Worm (Caenorhabditis elegans): ENCODE data around the gene F54D5.7.

Gene F54D5.7

DNA sequence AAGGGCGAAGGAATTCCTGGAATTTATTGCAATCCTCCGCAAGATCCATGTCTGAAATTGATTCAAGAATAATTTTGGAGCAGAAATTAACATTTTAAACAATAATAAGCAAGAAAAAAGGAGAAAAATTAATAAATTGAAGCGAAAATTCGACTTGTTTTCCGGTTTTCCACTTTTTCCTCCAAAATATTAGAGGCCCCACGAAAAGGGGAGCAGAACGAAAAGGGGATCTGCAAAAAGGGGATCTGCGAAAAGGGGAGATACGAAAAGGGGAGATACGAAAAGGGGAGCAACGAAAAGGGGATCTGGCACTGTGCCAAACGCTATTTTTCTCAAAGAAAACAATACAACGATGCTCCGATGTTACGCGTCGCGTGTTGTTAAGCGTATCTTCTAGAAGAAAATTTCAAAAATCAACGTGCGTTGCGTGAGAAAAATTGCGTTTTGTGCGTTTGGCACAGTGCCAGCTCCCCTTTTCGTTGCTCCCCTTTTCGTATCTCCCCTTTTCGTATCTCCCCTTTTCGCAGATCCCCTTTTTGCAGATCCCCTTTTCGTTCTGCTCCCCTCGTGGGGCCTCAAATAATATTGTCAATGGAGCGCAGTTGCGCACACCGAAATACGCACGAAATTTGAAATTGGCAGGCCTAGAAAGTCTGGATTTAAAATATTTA is 12.8 kb upstream of the F54D5.7 start, which contains the start of gene Y62F5A.12 (continued):
- TF ChIP-seq Y56A3A.18 (GFP tag; IDR thresholded peaks at IDR 0.05) (0 out of 2 replicates have a peak, but pooled peaks have one; percentile 67), cebp-1 (GFP tag; IDR thresholded peaks at IDR 0.05) (peak; percentile 89), cebp-1 (tag; optimal IDR thresholded peaks at IDR 0.05) (peak; percentile 83), ceh-27 (GFP tag; optimal IDR thresholded peaks at IDR 0.05) (peak; percentile 93), athp-1 (tag; optimal IDR thresholded peaks at IDR 0.05) (peak; percentile 88), ceh-100 (GFP tag; IDR thresholded peaks at IDR 0.05) (peak; percentile 99), bed-2 (GFP tag; IDR thresholded peaks at IDR 0.05) (peak; percentile 98), chd-7 (tag; optimal IDR thresholded peaks at IDR 0.05) (peak; percentile 63), let-526 (GFP tag; IDR thresholded peaks at IDR 0.05) (peak; percentile 99), attf-5 (GFP tag; optimal IDR thresholded peaks at IDR 0.05) (peak; percentile 94), unc-130 (GFP tag; optimal IDR thresholded peaks at IDR 0.05) (peak; percentile 88), somi-1 (GFP tag; optimal IDR thresholded peaks at IDR 0.05) (peak; percentile 47), F39B2.1 (GFP tag; IDR thresholded peaks at IDR 0.05) (peak; percentile 34; the same call in 1 of the 2 replicates), ccch-3 (GFP tag; optimal IDR thresholded peaks at IDR 0.05) (peak; percentile 31), hsf-1 (GFP tag; IDR thresholded peaks at IDR 0.05) (peak; percentile 91), cebp-2 (GFP tag; IDR thresholded peaks at IDR 0.05) (0 out of 2 replicates have a peak, but pooled peaks have one; percentile 67), mel-28 (tag; optimal IDR thresholded peaks at IDR 0.05; ENCODE audit: borderline replicate concordance) (peak; percentile 43), zfh-2 (GFP tag; conservative IDR thresholded peaks at IDR 0.05) (peak; percentile 70; the same call in 1 of the 2 replicates), attf-3 (GFP tag; conservative IDR thresholded peaks at IDR 0.05) (peak; percentile 85), xnd-1 (tag; optimal IDR thresholded peaks at IDR 0.05) (peak; percentile 53), ekl-4 (GFP tag; IDR thresholded peaks at IDR 0.05) (peak; percentile 94), C17E4.6 (GFP tag; IDR thresholded peaks at IDR 0.05) (peak; percentile 67), B0019.2 (GFP tag; conservative IDR thresholded peaks at IDR 0.05) (peak; percentile 86), tlf-1 (GFP tag; optimal IDR thresholded peaks at IDR 0.05) (peak; percentile 68), madf-3 (GFP tag; IDR thresholded peaks at IDR 0.05) (peak; percentile 93), dpl-1 (GFP tag; optimal IDR thresholded peaks at IDR 0.05) (peak; percentile 60), lin-54 (GFP tag; optimal IDR thresholded peaks at IDR 0.05) (peak; percentile 92), atf-7 (tag; optimal IDR thresholded peaks at IDR 0.05) (peak; percentile 38), ztf-25 (GFP tag; IDR thresholded peaks at IDR 0.05) (peak; percentile 99), hrde-1 (tag; optimal IDR thresholded peaks at IDR 0.05; ENCODE audit: borderline replicate concordance) (peak; percentile 1), rec-8 (tag; optimal IDR thresholded peaks at IDR 0.05) (peak; percentile 31 to 51), rcor-1 (GFP tag; IDR thresholded peaks at IDR 0.05) (peak; percentile 94), K11D2.4 (GFP tag; IDR thresholded peaks at IDR 0.05) (peak; percentile 95), let-607 (tag; optimal IDR thresholded peaks at IDR 0.05) (peak in 1 of 2 experiments; percentile 58), hmg-1.2 (GFP tag; IDR thresholded peaks at IDR 0.05) (peak; percentile 81), madf-6 (GFP tag; IDR thresholded peaks at IDR 0.05) (peak; percentile 96), madf-8 (GFP tag; conservative IDR thresholded peaks at IDR 0.05) (peak; percentile 96), ztf-26 (tag; optimal IDR thresholded peaks at IDR 0.05) (peak; percentile 68), efl-1 (GFP tag; optimal IDR thresholded peaks at IDR 0.05) (peak; percentile 52), akir-1 (GFP tag; optimal IDR thresholded peaks at IDR 0.05) (peak; percentile 82), ceh-91 (GFP tag; IDR thresholded peaks at IDR 0.05) (peak; percentile 97), Y53G8AR.9 (GFP tag; conservative IDR thresholded peaks at IDR 0.05) (peak; percentile 93), ztf-6 (GFP tag; IDR thresholded peaks at IDR 0.05) (peak; percentile 98)
